Worm (Caenorhabditis elegans) whole organism, mixed stage, embryonic: ENCODE measurements around the gene his-31.

Source experiments
- ceh-39 ChIP-seq: fragments of 150-350 bp; optimal IDR thresholded peaks from 2 replicates; lab custom pipeline; 2014; ENCODE audit warnings: missing biosample characterization, missing genetic modification characterization
- ceh-83 ChIP-seq: fragments of 200-800 bp; sonication (Bioruptor generic); optimal IDR thresholded peaks from 2 replicates; lab custom pipeline; 2018; ENCODE audit warnings: mild to moderate bottlenecking, missing genetic modification characterization, missing compliant biosample characterization
- elt-3 ChIP-seq: fragments of 150-350 bp; optimal IDR thresholded peaks from 2 replicates; lab custom pipeline; 2014; ENCODE audit warnings: missing biosample characterization, missing genetic modification characterization
- lsy-2 ChIP-seq: fragments of 150-350 bp; optimal IDR thresholded peaks from 2 replicates; lab custom pipeline; 2014; ENCODE audit warnings: missing biosample characterization, missing genetic modification characterization
- nhr-237 ChIP-seq: fragments of 150-350 bp; optimal IDR thresholded peaks from 2 replicates; lab custom pipeline; 2014; ENCODE audit warnings: missing biosample characterization, missing genetic modification characterization

DNA sequence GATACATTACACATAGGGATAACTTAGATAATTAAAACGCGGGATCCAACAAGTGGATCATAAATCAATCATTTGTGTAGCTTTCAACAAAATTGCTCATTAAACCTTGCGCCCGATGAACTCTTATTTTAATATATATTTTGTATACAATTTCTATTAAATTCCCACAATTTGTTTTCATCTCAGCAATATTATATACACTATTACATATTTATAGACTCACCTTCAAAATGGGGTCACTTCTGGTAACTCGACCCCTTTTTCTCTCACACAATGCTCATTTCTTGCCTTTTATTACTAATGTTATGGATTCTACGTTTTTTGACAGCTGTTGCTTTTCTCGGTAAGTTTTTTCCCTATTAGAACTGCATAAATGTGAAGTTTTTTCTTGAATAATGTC lies 5.9 kb upstream of the his-31 start, which contains the start of gene lgc-6:
- TF ChIP-seq elt-3 (tag; lab: Kevin White, UChicago) (no peak), nhr-237 (tag; lab: Kevin White, UChicago) (no peak), ceh-39 (tag; lab: Kevin White, UChicago) (no peak), lsy-2 (tag; lab: Kevin White, UChicago) (no peak), ceh-83 (GFP tag; lab: Kevin White, UChicago) (no peak)
